Worm (Caenorhabditis elegans) whole organism, L1 larva: Measurements from ENCODE around the gene F26G5.1.

ENCODE experiments used
- elt-3 ChIP-seq, 6 experiments: fragments of 150-350 bp in 1 of 6; sonication (generic microtip); optimal IDR thresholded peaks; 2 replicates each; lab custom pipeline; 2017 to 2018; ENCODE audit warnings: missing biosample characterization in 6 of 6, missing genetic modification characterization in 6 of 6, inconsistent platforms in 1 of 6
- fos-1 ChIP-seq: fragments of 150-350 bp; optimal IDR thresholded peaks from 2 replicates; lab custom pipeline; 2014; ENCODE audit warnings: missing biosample characterization, missing genetic modification characterization
- nhr-11 ChIP-seq: fragments of 150-350 bp; optimal IDR thresholded peaks from 2 replicates; lab custom pipeline; 2014; ENCODE audit warnings: missing biosample characterization, missing genetic modification characterization
- nhr-85 ChIP-seq: sonication (generic microtip); peaks from one replicate; lab custom pipeline; 2016; ENCODE audit warnings: missing genetic modification characterization, inconsistent platforms, missing compliant biosample characterization

ce11 chrV:5000406-5000805 is 25.1 kb downstream of the F26G5.1 start, which contains the start of gene ugt-7:
- TF ChIP-seq fos-1 = no peak
- TF ChIP-seq nhr-11 (tag; lab: Kevin White, UChicago) = no peak
- TF ChIP-seq nhr-85 (tag; lab: Kevin White, UChicago) = no peak
- no peak for TF ChIP-seq elt-3 (tag; optimal IDR thresholded peaks at IDR 0.05; lab: Kevin White, UChicago)
